Worm (Caenorhabditis elegans): Measurements from ENCODE around the gene srw-32.

The srw-32 gene

DNA sequence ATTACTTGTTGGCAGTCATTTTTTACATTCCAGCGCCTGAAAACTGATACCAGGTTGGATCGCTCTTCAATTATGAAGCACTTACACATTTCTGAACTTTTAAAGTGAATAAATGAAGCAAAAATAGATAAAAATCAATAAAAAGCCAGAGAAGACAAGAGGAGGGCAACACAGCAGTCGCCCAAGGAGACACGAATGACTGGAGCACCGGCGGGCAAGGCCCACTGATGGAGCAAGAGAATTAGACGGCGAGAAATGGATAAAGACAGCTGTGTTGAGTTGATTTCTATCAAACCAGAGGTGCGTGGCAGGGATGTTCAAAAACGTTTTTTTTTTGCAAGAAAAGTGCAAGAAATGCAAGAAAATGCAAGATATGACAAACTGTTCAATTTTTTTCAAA is 30.7 kb downstream of the srw-32 start:
- TF ChIP-seq scrt-1 (GFP tag; IDR thresholded peaks at IDR 0.05) (no peak), sea-1 (GFP tag; conservative IDR thresholded peaks at IDR 0.05) (no peak), ceh-13 (GFP tag; optimal IDR thresholded peaks at IDR 0.05) (no peak), ama-1 (optimal IDR thresholded peaks at IDR 0.05) (no peak), tbx-11 (GFP tag; IDR thresholded peaks at IDR 0.05) (no peak), hmg-4 (GFP tag; optimal IDR thresholded peaks at IDR 0.05) (no peak)

DNA sequence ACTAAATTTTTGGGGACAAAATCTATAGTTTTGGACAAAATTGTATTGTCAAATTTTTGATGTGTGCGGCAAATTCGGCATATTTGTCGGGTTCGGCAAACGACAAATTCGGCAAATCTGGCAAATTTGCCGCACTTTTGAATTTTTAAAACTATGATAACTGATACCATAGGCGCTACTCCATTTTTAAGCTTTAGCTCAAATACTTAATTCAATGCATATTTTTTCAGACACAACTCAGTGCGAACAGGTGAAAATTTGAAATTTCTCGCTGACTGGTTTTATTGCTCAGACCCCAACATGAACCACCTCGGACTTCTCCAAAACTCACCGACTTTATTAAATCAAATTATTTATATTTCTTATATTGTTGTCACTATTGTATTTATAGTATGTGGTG is 31.7 kb downstream of the srw-32 start, which contains the start of gene srz-25:
TSS of gene srz-25 (plus strand) at position 301 of the 400 bp plus-strand sequence.
- TF ChIP-seq ceh-13 (GFP tag; optimal IDR thresholded peaks at IDR 0.05) (no peak), sea-1 (GFP tag; conservative IDR thresholded peaks at IDR 0.05) (no peak), flt-1 (GFP tag; IDR thresholded peaks at IDR 0.05) (no peak), ceh-36 (tag; optimal IDR thresholded peaks at IDR 0.05) (no peak), tra-4 (tag; optimal IDR thresholded peaks at IDR 0.05) (no peak), ets-7 (tag; optimal IDR thresholded peaks at IDR 0.05) (no peak), pes-1 (GFP tag; IDR thresholded peaks at IDR 0.05) (no peak), tbx-11 (GFP tag; IDR thresholded peaks at IDR 0.05) (no peak), scrt-1 (GFP tag; IDR thresholded peaks at IDR 0.05) (no peak), F13C5.2 (tag; optimal IDR thresholded peaks at IDR 0.05) (no peak), hmbx-1 (tag; optimal IDR thresholded peaks at IDR 0.05) (no peak), tbx-37 (GFP tag; conservative IDR thresholded peaks at IDR 0.05) (no peak), B0310.2 (tag; optimal IDR thresholded peaks at IDR 0.05) (no peak), hnd-1 (tag; optimal IDR thresholded peaks at IDR 0.05) (no peak), hmg-4 (GFP tag; optimal IDR thresholded peaks at IDR 0.05) (no peak), aly-1 (tag; optimal IDR thresholded peaks at IDR 0.05) (no peak), ama-1 (optimal IDR thresholded peaks at IDR 0.05) (no peak)

DNA sequence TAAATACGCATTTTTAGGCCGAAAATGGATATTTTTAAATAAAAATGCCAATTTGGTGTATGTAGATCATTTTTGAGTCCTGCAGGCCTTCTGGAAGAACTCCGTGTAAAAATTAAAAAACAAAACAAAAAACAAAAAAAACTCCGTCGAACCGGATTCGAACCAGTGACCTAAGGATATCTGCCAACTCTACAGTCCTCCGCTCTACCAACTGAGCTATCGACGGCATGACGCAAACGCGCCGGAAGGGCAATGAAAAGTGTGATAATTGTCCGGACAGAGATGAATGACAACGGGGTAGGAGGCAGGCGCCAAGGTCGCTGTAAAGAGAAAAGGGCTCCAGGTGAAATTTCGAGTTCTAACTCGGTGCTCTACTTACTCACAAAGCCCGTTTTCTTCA is 33.7 kb downstream of the srw-32 start:
- TF ChIP-seq aly-1 (tag; optimal IDR thresholded peaks at IDR 0.05) (no peak), pes-1 (GFP tag; IDR thresholded peaks at IDR 0.05) (peak; percentile 58; the same call in 1 of the 2 replicates), tbx-11 (GFP tag; IDR thresholded peaks at IDR 0.05) (0 out of 2 replicates have a peak, but pooled peaks have one; percentile 31), hnd-1 (tag; optimal IDR thresholded peaks at IDR 0.05) (no peak), scrt-1 (GFP tag; IDR thresholded peaks at IDR 0.05) (no peak)

DNA sequence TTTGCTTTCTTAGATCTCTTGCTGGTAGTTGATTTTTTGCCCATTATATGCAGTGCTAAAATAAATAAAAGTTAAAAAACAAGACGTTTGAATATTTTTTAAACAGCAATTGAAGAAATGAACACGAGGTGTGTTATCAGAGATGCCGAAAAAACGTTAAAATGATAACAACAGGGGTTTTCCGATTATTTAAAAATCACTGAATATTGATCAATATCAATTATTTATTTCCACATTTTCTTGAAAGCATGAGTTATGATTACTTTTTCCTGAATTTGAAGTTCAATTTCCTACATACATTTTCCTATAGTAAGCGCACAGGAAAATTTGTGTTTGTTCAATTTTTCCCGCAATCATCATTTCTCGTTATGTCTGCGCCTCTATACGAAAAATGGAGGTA is 38.3 kb downstream of the srw-32 start:
- TF ChIP-seq tra-4 (tag; optimal IDR thresholded peaks at IDR 0.05) = no peak
- no peak for TF ChIP-seq sea-1 (GFP tag; conservative IDR thresholded peaks at IDR 0.05)
- no peak for TF ChIP-seq F13C5.2 (tag; optimal IDR thresholded peaks at IDR 0.05)
- no peak for TF ChIP-seq ceh-36 (tag; optimal IDR thresholded peaks at IDR 0.05)
- TF ChIP-seq ets-7 (tag; optimal IDR thresholded peaks at IDR 0.05) = no peak
- no peak for TF ChIP-seq B0310.2 (tag; optimal IDR thresholded peaks at IDR 0.05)
- TF ChIP-seq ama-1 (optimal IDR thresholded peaks at IDR 0.05) = no peak
- no peak for TF ChIP-seq flt-1 (GFP tag; IDR thresholded peaks at IDR 0.05)
- no peak for TF ChIP-seq aly-1 (tag; optimal IDR thresholded peaks at IDR 0.05)
- TF ChIP-seq ceh-13 (GFP tag; optimal IDR thresholded peaks at IDR 0.05) = no peak
- no peak for TF ChIP-seq scrt-1 (GFP tag; IDR thresholded peaks at IDR 0.05)
- no peak for TF ChIP-seq pes-1 (GFP tag; IDR thresholded peaks at IDR 0.05)

DNA sequence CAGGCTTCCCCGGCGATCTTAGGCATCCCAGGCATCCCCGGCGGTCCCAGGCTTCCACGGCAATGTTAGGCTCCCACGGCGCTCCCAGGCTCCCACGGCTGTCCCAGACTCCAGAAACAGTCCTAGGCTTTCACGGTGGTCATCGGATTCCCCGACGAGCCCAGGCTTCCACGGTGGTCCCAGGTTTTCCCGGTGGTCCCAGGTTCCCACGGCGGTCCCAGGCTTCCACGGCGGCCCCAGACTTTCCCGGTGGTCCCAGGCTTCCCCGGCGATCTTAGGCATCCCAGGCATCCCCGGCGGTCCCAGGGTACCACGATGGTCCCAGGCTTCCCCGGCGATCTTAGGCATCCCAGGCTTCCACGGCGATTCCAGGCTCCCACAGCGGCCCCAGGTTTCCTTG is 40.0 kb downstream of the srw-32 start:
- no peak for TF ChIP-seq hmbx-1 (tag; optimal IDR thresholded peaks at IDR 0.05)
- TF ChIP-seq aly-1 (tag; optimal IDR thresholded peaks at IDR 0.05) = no peak
- no peak for TF ChIP-seq hmg-4 (GFP tag; optimal IDR thresholded peaks at IDR 0.05)
- TF ChIP-seq tbx-37 (GFP tag; conservative IDR thresholded peaks at IDR 0.05) = no peak
- TF ChIP-seq flt-1 (GFP tag; IDR thresholded peaks at IDR 0.05) = no peak
- no peak for TF ChIP-seq tra-4 (tag; optimal IDR thresholded peaks at IDR 0.05)
- no peak for TF ChIP-seq sea-1 (GFP tag; conservative IDR thresholded peaks at IDR 0.05)
- TF ChIP-seq scrt-1 (GFP tag; IDR thresholded peaks at IDR 0.05) = no peak
- TF ChIP-seq ets-7 (tag; optimal IDR thresholded peaks at IDR 0.05) = no peak
- no peak for TF ChIP-seq pes-1 (GFP tag; IDR thresholded peaks at IDR 0.05)
- TF ChIP-seq ama-1 (optimal IDR thresholded peaks at IDR 0.05) = no peak
- no peak for TF ChIP-seq tbx-11 (GFP tag; IDR thresholded peaks at IDR 0.05)
- no peak for TF ChIP-seq B0310.2 (tag; optimal IDR thresholded peaks at IDR 0.05)

DNA sequence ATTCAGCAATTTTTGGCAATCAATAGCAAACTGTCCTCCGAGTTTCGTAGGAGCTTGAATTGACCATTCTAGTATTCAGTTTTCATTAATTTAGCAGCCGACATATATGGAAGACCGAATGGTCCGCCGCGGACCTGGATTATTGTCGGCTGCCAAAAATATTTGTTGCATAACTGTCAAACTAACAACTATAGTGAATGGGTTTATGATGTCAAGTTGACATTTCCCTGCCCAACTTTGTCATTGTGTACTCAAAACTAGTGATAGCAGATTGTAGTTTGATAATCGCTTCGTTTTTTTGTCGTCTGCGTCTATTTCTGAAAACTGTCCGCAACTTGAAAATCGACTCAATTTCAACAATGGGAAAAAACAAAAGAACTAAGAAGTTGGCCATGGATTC is 40.8 kb downstream of the srw-32 start, which contains the start of gene fbxa-176:
TSS of gene fbxa-176 (plus strand) at position 314 of the 400 bp plus-strand sequence.
- TF ChIP-seq sea-1 (GFP tag; conservative IDR thresholded peaks at IDR 0.05) (no peak), scrt-1 (GFP tag; IDR thresholded peaks at IDR 0.05) (no peak), F13C5.2 (tag; optimal IDR thresholded peaks at IDR 0.05) (no peak), ets-7 (tag; optimal IDR thresholded peaks at IDR 0.05) (no peak)

DNA sequence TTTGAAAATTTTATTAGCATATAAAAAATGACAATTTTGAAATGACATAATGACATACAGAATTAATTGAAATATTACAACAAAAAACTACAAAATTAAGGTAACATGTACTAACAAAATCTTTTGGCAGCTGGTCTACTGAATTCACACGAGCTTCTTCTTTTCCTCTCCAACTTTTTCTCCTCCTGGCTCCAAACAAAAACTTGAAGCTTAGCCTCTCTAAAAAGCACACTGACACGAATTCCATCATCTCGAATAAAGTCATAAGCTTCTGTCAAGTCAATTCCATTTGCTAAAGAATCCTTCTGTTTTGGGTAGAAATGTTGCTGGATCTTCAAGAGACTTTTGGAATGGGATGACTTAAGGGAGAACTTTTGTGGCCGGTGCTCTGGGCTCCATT is 42.8 kb downstream of the srw-32 start:
- no peak for TF ChIP-seq pes-1 (GFP tag; IDR thresholded peaks at IDR 0.05)
- no peak for TF ChIP-seq tbx-11 (GFP tag; IDR thresholded peaks at IDR 0.05)
- no peak for TF ChIP-seq hmg-4 (GFP tag; optimal IDR thresholded peaks at IDR 0.05)

DNA sequence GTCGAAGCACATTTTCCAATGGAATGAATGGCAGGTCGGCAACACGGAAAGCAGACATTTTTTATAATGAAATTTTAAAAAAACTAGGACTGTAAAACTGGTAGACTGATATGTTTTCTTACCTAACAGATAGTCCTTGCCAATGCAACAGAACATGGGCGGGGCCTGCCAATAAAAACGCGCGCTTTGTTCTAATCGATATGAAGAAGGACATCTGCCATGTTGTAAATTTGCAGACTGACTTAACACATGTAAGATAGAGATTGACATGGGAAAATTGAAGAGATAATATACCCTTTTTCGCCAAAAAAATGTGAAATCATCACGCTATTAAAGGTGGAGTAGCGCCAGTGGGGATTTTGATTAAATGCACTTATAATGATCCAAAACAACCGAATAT is 44.2 kb downstream of the srw-32 start, which contains the start of gene C38D9.8:
TSS of gene C38D9.8 (minus strand) at position 101 of the 400 bp plus-strand sequence.
- TF ChIP-seq sea-1 (GFP tag; conservative IDR thresholded peaks at IDR 0.05) (no peak), hmg-4 (GFP tag; optimal IDR thresholded peaks at IDR 0.05) (no peak), flt-1 (GFP tag; IDR thresholded peaks at IDR 0.05) (no peak), hmbx-1 (tag; optimal IDR thresholded peaks at IDR 0.05) (no peak), ceh-36 (tag; optimal IDR thresholded peaks at IDR 0.05) (no peak), hnd-1 (tag; optimal IDR thresholded peaks at IDR 0.05) (no peak), B0310.2 (tag; optimal IDR thresholded peaks at IDR 0.05) (no peak), tra-4 (tag; optimal IDR thresholded peaks at IDR 0.05) (no peak), pes-1 (GFP tag; IDR thresholded peaks at IDR 0.05) (no peak), scrt-1 (GFP tag; IDR thresholded peaks at IDR 0.05) (no peak), ama-1 (optimal IDR thresholded peaks at IDR 0.05) (no peak), ceh-13 (GFP tag; optimal IDR thresholded peaks at IDR 0.05) (no peak), ets-7 (tag; optimal IDR thresholded peaks at IDR 0.05) (no peak)

Data from whole organism, early embryonic.